Worm (Caenorhabditis elegans): ENCODE results near the gene F26C11.3.
A peak's percentile ranks its signal among the peaks of the same experiment; 100 is the strongest.

The F26C11.3 gene

DNA sequence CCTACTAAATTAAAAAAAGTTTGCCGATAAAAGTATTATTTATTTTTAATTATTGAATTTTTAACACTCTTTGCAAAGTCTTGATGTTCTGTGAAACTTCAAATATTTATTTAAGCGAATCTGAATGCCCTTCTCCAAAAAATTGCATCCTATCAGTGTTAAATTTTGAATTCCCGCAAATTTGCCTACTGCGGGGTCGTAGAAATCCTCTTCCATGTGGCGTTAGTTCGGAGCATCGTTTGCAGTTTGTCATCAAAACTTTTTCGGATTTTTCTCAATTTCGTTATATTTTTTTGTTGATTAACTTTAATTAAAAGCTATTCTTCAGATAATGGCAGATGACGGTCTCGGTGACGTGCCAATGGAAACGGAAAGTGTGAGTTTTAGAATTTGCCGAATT lies 25.5 kb upstream of the F26C11.3 start, which contains the start of gene ufd-3 (continued):
- TF ChIP-seq mdl-1 (tag; optimal IDR thresholded peaks at IDR 0.05) = peak in 1 of 2 experiments; percentile 78
- TF ChIP-seq efl-1 (optimal IDR thresholded peaks at IDR 0.05) = peak; percentile 98 to 99
- peak; percentile 98 to 100 for TF ChIP-seq efl-1 (GFP tag; optimal IDR thresholded peaks at IDR 0.05 in 1 of 2)
- TF ChIP-seq pag-3 (tag; optimal IDR thresholded peaks at IDR 0.05; ENCODE audit: borderline replicate concordance, insufficient read depth) = no peak
- peak; percentile 90 for TF ChIP-seq fkh-4 (tag; optimal IDR thresholded peaks at IDR 0.05; ENCODE audit: borderline replicate concordance)
- TF ChIP-seq hlh-17 (GFP tag; optimal IDR thresholded peaks at IDR 0.05; ENCODE audit: borderline replicate concordance) = no peak
- TF ChIP-seq aha-1 (tag; optimal IDR thresholded peaks at IDR 0.05) = no peak
- peak; percentile 78 for TF ChIP-seq snpc-4 (tag; optimal IDR thresholded peaks at IDR 0.05)
- no peak for TF ChIP-seq unc-30 (tag; optimal IDR thresholded peaks at IDR 0.05)
- TF ChIP-seq lin-13 (GFP tag; optimal IDR thresholded peaks at IDR 0.05) = peak; percentile 83
- no peak for TF ChIP-seq nhr-76 (tag; optimal IDR thresholded peaks at IDR 0.05)
- peak in 1 of 2 experiments; percentile 94 for TF ChIP-seq ztf-11 (tag; optimal IDR thresholded peaks at IDR 0.05)
- TF ChIP-seq unc-130 (tag; optimal IDR thresholded peaks at IDR 0.05) = peak; percentile 93
- peak; percentile 95 for TF ChIP-seq nhr-85 (tag)
- peak; percentile 90 to 93 for TF ChIP-seq lsy-2 (tag; optimal IDR thresholded peaks at IDR 0.05)
- no peak for TF ChIP-seq C34B4.2 (tag; optimal IDR thresholded peaks at IDR 0.05)
- peak; percentile 86 for TF ChIP-seq fkh-8 (tag; optimal IDR thresholded peaks at IDR 0.05)
- TF ChIP-seq lin-14 (GFP tag; optimal IDR thresholded peaks at IDR 0.05) = peak; percentile 91
- TF ChIP-seq vab-15 (tag; optimal IDR thresholded peaks at IDR 0.05) = peak; percentile 85
- TF ChIP-seq unc-62 (GFP tag; optimal IDR thresholded peaks at IDR 0.05) = no peak
- TF ChIP-seq nhr-12 (tag; optimal IDR thresholded peaks at IDR 0.05) = peak; percentile 28
- no peak for TF ChIP-seq alr-1 (tag; optimal IDR thresholded peaks at IDR 0.05; ENCODE audit: borderline replicate concordance)
- peak; percentile 99 for TF ChIP-seq lin-35 (GFP tag; optimal IDR thresholded peaks at IDR 0.05)
- TF ChIP-seq elt-2 (tag; optimal IDR thresholded peaks at IDR 0.05) = peak; percentile 55
- TF ChIP-seq blmp-1 (tag; optimal IDR thresholded peaks at IDR 0.05) = peak; percentile 82
- peak; percentile 12 for TF ChIP-seq hpl-2 (GFP tag; optimal IDR thresholded peaks at IDR 0.05)
- peak; percentile 73 for TF ChIP-seq fos-1 (tag; optimal IDR thresholded peaks at IDR 0.05)
- TF ChIP-seq Y116A8C.19 (tag; optimal IDR thresholded peaks at IDR 0.05; ENCODE audit: borderline replicate concordance) = peak; percentile 80
- peak; percentile 99 for TF ChIP-seq rnt-1 (tag; optimal IDR thresholded peaks at IDR 0.05)
- TF ChIP-seq skn-1 (tag; optimal IDR thresholded peaks at IDR 0.05) = peak; percentile 99
- peak; percentile 15 for TF ChIP-seq zag-1 (tag; optimal IDR thresholded peaks at IDR 0.05)
- peak; percentile 47 for TF ChIP-seq ztf-4 (tag; optimal IDR thresholded peaks at IDR 0.05)
- peak in 5 of 6 experiments; percentile 8 to 95 (median 49) for TF ChIP-seq elt-3 (tag; optimal IDR thresholded peaks at IDR 0.05)
- peak; percentile 92 for TF ChIP-seq xbp-1 (tag; optimal IDR thresholded peaks at IDR 0.05)
- TF ChIP-seq grh-1 (GFP tag; IDR thresholded peaks at IDR 0.05) = peak; percentile 72; the same call in 1 of the 2 replicates
- peak; percentile 93 for TF ChIP-seq nhr-47 (tag; optimal IDR thresholded peaks at IDR 0.05)
- peak; percentile 92 for TF ChIP-seq snu-23 (GFP tag; optimal IDR thresholded peaks at IDR 0.05)
- peak; percentile 93 for TF ChIP-seq nhr-20 (tag; optimal IDR thresholded peaks at IDR 0.05)
- no peak for TF ChIP-seq ets-5 (GFP tag; IDR thresholded peaks at IDR 0.05)
- no peak for TF ChIP-seq mef-2 (tag; optimal IDR thresholded peaks at IDR 0.05)
- peak; percentile 83 for TF ChIP-seq isw-1 (GFP tag; IDR thresholded peaks at IDR 0.05)
- no peak for TF ChIP-seq nhr-84 (tag; optimal IDR thresholded peaks at IDR 0.05)
- peak; percentile 91 for TF ChIP-seq swsn-7 (tag; optimal IDR thresholded peaks at IDR 0.05)
- TF ChIP-seq mep-1 (tag; optimal IDR thresholded peaks at IDR 0.05) = peak; percentile 95
- no peak for TF ChIP-seq sptf-1 (tag; optimal IDR thresholded peaks at IDR 0.05)
